Worm (Caenorhabditis elegans) whole organism, midembryonic: ENCODE data around the gene srab-7.

Experiments used
- T22C8.4 ChIP-seq: fragments of 200-800 bp; sonication (Bioruptor generic); IDR thresholded peaks from 2 replicates; pipeline ENCODE4 v1.3.6; 2022; ENCODE audit warnings: missing genetic modification characterization, missing compliant biosample characterization
- cog-1 ChIP-seq: sonication (generic microtip); optimal IDR thresholded peaks from 2 replicates; lab custom pipeline; 2016; ENCODE audit warnings: missing genetic modification characterization, missing compliant biosample characterization
- flt-1 ChIP-seq: fragments of 200-800 bp; sonication (Bioruptor generic); IDR thresholded peaks from 2 replicates; pipeline ENCODE4 v1.3.6; 2022; ENCODE audit warnings: missing genetic modification characterization, missing compliant biosample characterization
- klf-2 ChIP-seq: fragments of 200-800 bp; sonication (Bioruptor generic); conservative IDR thresholded peaks from 2 replicates; pipeline ENCODE4 v1.3.6; 2022; ENCODE audit warnings: missing genetic modification reagents, missing genetic modification characterization, missing compliant biosample characterization
- med-1 ChIP-seq: sonication (generic microtip); optimal IDR thresholded peaks from 2 replicates; lab custom pipeline; 2017; ENCODE audit warnings: missing genetic modification characterization, mild to moderate bottlenecking, missing compliant biosample characterization, antibody characterized with exemption, missing genetic modification reagents; ENCODE audit not compliant: insufficient read depth
- ref-1 ChIP-seq: fragments of 200-800 bp; sonication (Bioruptor generic); conservative IDR thresholded peaks from 2 replicates; pipeline ENCODE4 v1.3.6; 2022; ENCODE audit warnings: missing genetic modification reagents, missing genetic modification characterization, missing compliant biosample characterization
- tab-1 ChIP-seq: fragments of 200-800 bp; sonication (Bioruptor generic); IDR thresholded peaks from 2 replicates; pipeline ENCODE4 v1.3.6; 2022; ENCODE audit warnings: missing genetic modification characterization, missing compliant biosample characterization
- ztf-23 ChIP-seq: fragments of 200-800 bp; sonication (Bioruptor generic); IDR thresholded peaks from 2 replicates; pipeline ENCODE4 v1.3.6; 2022; ENCODE audit warnings: missing genetic modification reagents, missing genetic modification characterization, missing compliant biosample characterization
- ztf-29 ChIP-seq: fragments of 200-800 bp; sonication (Bioruptor generic); IDR thresholded peaks from 2 replicates; pipeline ENCODE4 v1.3.6; 2022; ENCODE audit warnings: missing genetic modification reagents, missing genetic modification characterization, missing compliant biosample characterization

srab-7 gene

DNA sequence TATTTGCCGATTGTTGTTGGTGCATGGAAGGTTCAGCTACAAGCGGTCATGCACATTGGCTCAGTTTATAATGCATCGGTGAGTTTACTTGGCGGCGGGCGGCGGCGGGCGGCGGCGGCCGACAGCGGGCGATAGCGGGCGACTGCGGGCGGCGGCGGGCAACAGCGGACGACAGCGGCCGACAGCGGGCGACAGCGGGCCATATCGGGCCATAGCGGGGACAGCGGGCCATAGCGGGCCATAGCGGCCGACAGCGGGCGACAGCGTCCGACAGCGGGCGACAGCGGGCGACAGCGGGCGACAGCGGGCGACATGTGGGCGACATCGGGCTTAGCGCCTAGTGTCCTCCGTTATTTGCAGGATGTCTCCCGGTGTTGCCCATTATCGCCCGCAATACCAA is 22.9 kb downstream of the srab-7 start:
- no peak for TF ChIP-seq cog-1 (tag; lab: Kevin White, UChicago)
- TF ChIP-seq flt-1 (GFP tag; lab: Robert Waterston, UW), result peak; percentile 48; the same call in 1 of the 2 replicates

ce11 chrV:3128803-3129202 is 26.2 kb downstream of the srab-7 start, which contains the start of gene tat-6:
tat-6 (plus strand) TSS chrV:3129103.
- no peak for TF ChIP-seq ztf-29 (GFP tag; lab: Robert Waterston, UW)
- TF ChIP-seq klf-2 (GFP tag; lab: Robert Waterston, UW), result no peak
- no peak for TF ChIP-seq flt-1 (GFP tag; lab: Robert Waterston, UW)

DNA sequence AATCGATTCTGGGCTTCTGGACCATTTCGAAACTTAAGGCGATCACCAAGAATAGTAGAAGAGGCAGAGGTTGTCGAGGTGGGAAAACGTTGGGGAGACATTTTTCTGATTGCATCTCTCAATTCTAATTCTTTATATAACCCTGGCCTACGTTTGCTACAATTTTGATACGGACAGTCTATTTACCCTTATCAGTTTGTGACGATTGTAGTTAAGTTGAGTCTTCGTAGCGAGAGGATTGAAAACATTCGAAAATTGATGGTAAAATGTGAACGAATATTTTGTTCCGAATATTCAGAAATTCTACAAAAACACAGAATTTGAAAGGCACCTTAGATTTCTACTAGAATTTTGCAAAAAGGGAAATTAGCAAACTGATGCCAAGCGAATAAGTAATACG is 27.3 kb downstream of the srab-7 start, which contains the start of gene Y73C8C.10:
Gene Y73C8C.10, minus strand, starts transcription at position 101 of the 400 bp plus-strand sequence.
- no peak for TF ChIP-seq cog-1 (tag; lab: Kevin White, UChicago)
- TF ChIP-seq flt-1 (GFP tag; lab: Robert Waterston, UW), result no peak
- no peak for TF ChIP-seq med-1 (GFP tag; lab: Kevin White, UChicago)
- TF ChIP-seq tab-1 (GFP tag; lab: Robert Waterston, UW), result no peak
- no peak for TF ChIP-seq klf-2 (GFP tag; lab: Robert Waterston, UW)
- no peak for TF ChIP-seq ref-1 (GFP tag; lab: Robert Waterston, UW)

- TF ChIP-seq med-1 (GFP tag; lab: Kevin White, UChicago) (no peak), ref-1 (GFP tag; lab: Robert Waterston, UW) (no peak), klf-2 (GFP tag; lab: Robert Waterston, UW) (no peak), tab-1 (GFP tag; lab: Robert Waterston, UW) (no peak), cog-1 (tag; lab: Kevin White, UChicago) (no peak), T22C8.4 (GFP tag; lab: Robert Waterston, UW) (no peak), flt-1 (GFP tag; lab: Robert Waterston, UW) (no peak), ztf-23 (GFP tag; lab: Robert Waterston, UW) (no peak), ztf-29 (GFP tag; lab: Robert Waterston, UW) (no peak)
These were observed 30.1 kb downstream of the srab-7 start, which contains the start of gene Y73C8C.12 for ce11 chrV:3124912-3125311. Y73C8C.12 (plus strand) TSS chrV:3125212.

DNA sequence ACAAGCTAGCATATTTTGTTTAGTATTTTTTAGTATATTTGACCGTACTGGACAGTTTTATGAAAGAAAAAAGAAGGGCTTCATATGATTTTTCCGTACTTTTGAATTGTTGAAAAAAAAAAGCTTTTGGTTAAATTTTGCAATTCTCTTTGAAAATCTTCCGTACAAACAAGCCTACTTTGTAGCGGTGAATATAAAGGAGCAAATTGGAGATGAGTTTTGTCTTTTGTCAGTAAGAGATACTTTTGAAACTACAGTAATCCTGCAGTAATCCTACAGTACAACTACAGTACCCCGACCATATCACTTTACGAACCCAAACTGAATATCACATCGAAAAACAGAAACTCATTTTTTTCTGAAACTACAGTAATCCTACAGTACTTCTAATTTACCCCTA is 32.6 kb downstream of the srab-7 start:
- TF ChIP-seq ref-1 (GFP tag; lab: Robert Waterston, UW), result no peak
- TF ChIP-seq med-1 (GFP tag; lab: Kevin White, UChicago), result no peak
- no peak for TF ChIP-seq ztf-29 (GFP tag; lab: Robert Waterston, UW)
- no peak for TF ChIP-seq klf-2 (GFP tag; lab: Robert Waterston, UW)
- no peak for TF ChIP-seq cog-1 (tag; lab: Kevin White, UChicago)

DNA sequence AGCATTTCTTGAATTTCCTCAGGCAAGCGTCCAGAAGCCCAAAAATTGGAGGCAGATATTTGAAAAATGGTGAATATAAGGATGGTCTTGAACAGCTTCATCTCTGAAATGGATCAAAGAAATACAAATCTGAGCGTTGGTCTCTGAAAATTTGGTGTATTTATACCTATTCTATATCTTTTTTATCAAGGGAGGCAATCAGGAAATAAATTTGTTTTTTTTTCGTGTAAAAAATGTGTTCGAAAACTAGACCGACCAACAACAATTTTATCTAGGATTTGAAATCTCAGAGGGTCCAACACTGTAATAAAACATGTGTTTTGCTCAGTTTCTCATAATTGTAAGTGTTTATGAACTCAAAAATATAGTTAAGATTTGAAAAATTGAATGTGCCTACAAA is 33.2 kb downstream of the srab-7 start, which contains the start of gene srt-56:
Gene srt-56, minus strand, starts transcription at position 101 of the 400 bp plus-strand sequence.
- TF ChIP-seq cog-1 (tag; lab: Kevin White, UChicago), result no peak
- TF ChIP-seq med-1 (GFP tag; lab: Kevin White, UChicago), result no peak
- no peak for TF ChIP-seq ref-1 (GFP tag; lab: Robert Waterston, UW)
- TF ChIP-seq ztf-29 (GFP tag; lab: Robert Waterston, UW), result no peak
- no peak for TF ChIP-seq flt-1 (GFP tag; lab: Robert Waterston, UW)
- no peak for TF ChIP-seq tab-1 (GFP tag; lab: Robert Waterston, UW)
- TF ChIP-seq T22C8.4 (GFP tag; lab: Robert Waterston, UW), result no peak
- TF ChIP-seq klf-2 (GFP tag; lab: Robert Waterston, UW), result no peak
- no peak for TF ChIP-seq ztf-23 (GFP tag; lab: Robert Waterston, UW)

DNA sequence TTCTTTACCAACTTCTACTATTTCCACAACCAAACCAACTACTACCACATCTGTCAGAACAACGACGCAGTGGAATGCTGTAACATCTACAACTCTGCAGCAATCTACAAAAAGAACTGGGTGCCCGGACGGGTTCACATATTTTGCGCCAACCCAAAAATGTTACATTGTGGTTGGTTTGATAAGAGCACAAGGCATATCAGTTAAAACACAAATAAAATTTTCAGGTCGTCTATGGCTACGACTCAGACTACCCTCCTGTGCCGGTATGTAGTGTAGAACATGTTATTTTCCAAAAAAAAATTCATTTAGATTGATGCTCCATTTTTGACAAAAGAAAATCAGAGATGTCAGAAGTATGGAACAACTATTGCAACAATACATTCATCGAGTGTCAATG is 35.8 kb downstream of the srab-7 start:
- TF ChIP-seq tab-1 (GFP tag; lab: Robert Waterston, UW) (no peak), ztf-23 (GFP tag; lab: Robert Waterston, UW) (no peak), flt-1 (GFP tag; lab: Robert Waterston, UW) (no peak), T22C8.4 (GFP tag; lab: Robert Waterston, UW) (no peak), cog-1 (tag; lab: Kevin White, UChicago) (no peak), med-1 (GFP tag; lab: Kevin White, UChicago) (no peak), ztf-29 (GFP tag; lab: Robert Waterston, UW) (no peak), ref-1 (GFP tag; lab: Robert Waterston, UW) (no peak), klf-2 (GFP tag; lab: Robert Waterston, UW) (no peak)

DNA sequence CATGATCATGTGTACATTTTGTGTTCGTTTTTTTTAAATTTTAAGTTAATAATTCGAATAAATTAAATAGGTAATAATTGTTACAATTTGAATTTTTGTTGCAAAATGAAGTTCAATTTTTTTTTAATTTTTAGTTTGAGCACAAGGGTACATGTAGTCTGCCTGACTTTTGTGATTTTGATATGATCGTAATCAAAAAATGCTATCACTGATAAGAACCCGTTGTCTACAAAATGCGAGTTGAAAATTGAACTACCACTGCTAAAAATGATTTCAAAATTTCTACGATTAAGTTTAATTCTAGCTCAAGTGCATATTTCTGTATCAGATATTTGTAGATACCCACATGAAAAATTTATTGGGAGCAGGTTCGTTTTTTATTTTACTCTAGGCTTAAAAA is 36.8 kb downstream of the srab-7 start, which contains the start of gene clec-210:
Gene clec-210, plus strand, starts transcription at position 211 of the 400 bp plus-strand sequence.
- TF ChIP-seq cog-1 (tag; lab: Kevin White, UChicago), result no peak
- TF ChIP-seq ztf-29 (GFP tag; lab: Robert Waterston, UW), result no peak
- no peak for TF ChIP-seq ref-1 (GFP tag; lab: Robert Waterston, UW)
- no peak for TF ChIP-seq tab-1 (GFP tag; lab: Robert Waterston, UW)
- TF ChIP-seq ztf-23 (GFP tag; lab: Robert Waterston, UW), result no peak
- TF ChIP-seq T22C8.4 (GFP tag; lab: Robert Waterston, UW), result no peak
- TF ChIP-seq flt-1 (GFP tag; lab: Robert Waterston, UW), result no peak
- TF ChIP-seq klf-2 (GFP tag; lab: Robert Waterston, UW), result no peak
- TF ChIP-seq med-1 (GFP tag; lab: Kevin White, UChicago), result no peak

- TF ChIP-seq tab-1 (GFP tag; lab: Robert Waterston, UW) (no peak), ztf-23 (GFP tag; lab: Robert Waterston, UW) (no peak), klf-2 (GFP tag; lab: Robert Waterston, UW) (no peak), flt-1 (GFP tag; lab: Robert Waterston, UW) (no peak)
These were observed 40.0 kb downstream of the srab-7 start, which contains the start of gene Y73C8C.3 for ce11 chrV:3114973-3115372. Y73C8C.3 (plus strand) TSS chrV:3115273.
